Fruit fly (Drosophila melanogaster) whole organism, embryonic: Measurements from ENCODE around the gene CG3726.

ENCODE experiments used
- Rfx ChIP-seq: fragments of 200-800 bp; sonication (Bioruptor generic); IDR thresholded peaks from 2 replicates; pipeline ENCODE4 v1.3.6; 2022; ENCODE audit warnings: missing biosample characterization, missing genetic modification characterization
- usp ChIP-seq: fragments of >200 bp; optimal IDR thresholded peaks from 2 replicates; lab custom pipeline; 2017; ENCODE audit warnings: missing biosample characterization, missing genetic modification characterization

DNA sequence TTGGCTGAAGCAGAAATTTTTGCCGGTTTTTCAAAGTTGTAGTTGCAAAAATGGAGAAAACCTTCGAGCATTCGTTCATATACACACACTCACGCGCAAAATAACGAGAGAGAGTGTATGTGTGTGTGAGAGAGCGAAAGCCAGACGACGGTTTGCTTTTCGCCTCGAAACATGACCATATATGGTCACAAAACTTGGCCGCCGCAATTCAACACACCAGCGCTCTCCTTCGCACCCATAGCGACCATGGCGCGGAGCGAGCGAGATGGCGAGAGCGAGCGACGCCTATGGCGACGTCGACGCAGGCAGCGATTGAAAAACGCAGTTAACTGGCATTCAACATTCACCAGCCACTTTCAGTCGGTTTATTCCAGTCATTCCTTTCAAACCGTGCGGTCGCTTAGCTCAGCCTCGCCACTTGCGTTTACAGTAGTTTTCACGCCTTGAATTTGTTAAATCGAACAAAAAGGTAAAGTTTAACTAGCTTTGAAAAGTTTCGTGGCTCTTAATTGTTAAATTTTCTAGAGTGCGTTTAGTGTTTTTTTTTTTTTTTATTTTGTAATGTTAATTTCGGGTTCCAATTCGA lies 15.2 kb upstream of the CG3726 start:
- TF ChIP-seq Rfx (GFP tag; lab: Robert Waterston, UW): peak; percentile 44; the same call in 1 of the 2 replicates
- TF ChIP-seq usp: no peak
